Fruit fly (Drosophila melanogaster) whole organism, adult: ENCODE data around the gene Creld.

Experiments
- CG11617 ChIP-seq: fragments of 200-800 bp; sonication (Bioruptor generic); optimal IDR thresholded peaks from 2 replicates; lab custom pipeline; 2017; ENCODE audit warnings: mild to moderate bottlenecking, missing biosample characterization, missing genetic modification reagents, missing genetic modification characterization
- CG12768 ChIP-seq: fragments of 200-800 bp; sonication (Bioruptor generic); optimal IDR thresholded peaks from 2 replicates; lab custom pipeline; 2017; ENCODE audit warnings: missing biosample characterization, missing genetic modification characterization, mild to moderate bottlenecking, moderate library complexity, missing genetic modification reagents
- CG14711 ChIP-seq: fragments of 200-800 bp; sonication (Bioruptor generic); optimal IDR thresholded peaks from 2 replicates; lab custom pipeline; 2018; ENCODE audit warnings: missing biosample characterization, mild to moderate bottlenecking, missing genetic modification characterization, moderate library complexity
- CG1620 ChIP-seq: fragments of 200-800 bp; sonication (Bioruptor generic); optimal IDR thresholded peaks from 2 replicates; lab custom pipeline; 2016; ENCODE audit warnings: missing biosample characterization, missing genetic modification characterization
- CG33017 ChIP-seq: fragments of 200-800 bp; sonication (Bioruptor generic); optimal IDR thresholded peaks from 2 replicates; lab custom pipeline; 2018; ENCODE audit warnings: missing biosample characterization, mild to moderate bottlenecking, missing genetic modification characterization, moderate library complexity
- CG5204 ChIP-seq: fragments of 200-800 bp; sonication (Bioruptor generic); optimal IDR thresholded peaks from 2 replicates; lab custom pipeline; 2016; ENCODE audit warnings: missing biosample characterization, missing genetic modification characterization
- CG7045 ChIP-seq: fragments of 200-800 bp; sonication (Bioruptor generic); optimal IDR thresholded peaks from 2 replicates; lab custom pipeline; 2017; ENCODE audit warnings: missing biosample characterization, mild to moderate bottlenecking, missing genetic modification characterization
- CG7101 ChIP-seq: fragments of 200-800 bp; sonication (Bioruptor generic); optimal IDR thresholded peaks from 2 replicates; lab custom pipeline; 2018; ENCODE audit warnings: missing biosample characterization, mild to moderate bottlenecking, missing genetic modification characterization, moderate library complexity
- Clk ChIP-seq: fragments of 200-800 bp; sonication (Bioruptor generic); optimal IDR thresholded peaks from 2 replicates; lab custom pipeline; 2017; ENCODE audit warnings: missing biosample characterization, missing genetic modification characterization
- Crg-1 ChIP-seq: fragments of 200-800 bp; sonication (Bioruptor generic); optimal IDR thresholded peaks from 2 replicates; lab custom pipeline; 2016; ENCODE audit warnings: missing biosample characterization, missing genetic modification characterization
- Hr96 ChIP-seq: fragments of 200-800 bp; sonication (Bioruptor generic); optimal IDR thresholded peaks from 2 replicates; lab custom pipeline; 2016; ENCODE audit warnings: missing biosample characterization, missing genetic modification characterization
- Mnt ChIP-seq: fragments of 200-800 bp; sonication (Bioruptor generic); optimal IDR thresholded peaks from 2 replicates; lab custom pipeline; 2016; ENCODE audit warnings: missing biosample characterization, mild to moderate bottlenecking, missing genetic modification characterization
- bab1 ChIP-seq: fragments of 200-800 bp; sonication (Bioruptor generic); optimal IDR thresholded peaks from 3 replicates; lab custom pipeline; 2019; ENCODE audit warnings: missing biosample characterization, mild to moderate bottlenecking, missing genetic modification characterization, moderate library complexity
- cic ChIP-seq: fragments of 200-800 bp; sonication (Bioruptor generic); optimal IDR thresholded peaks from 2 replicates; lab custom pipeline; 2017; ENCODE audit warnings: missing biosample characterization, mild to moderate bottlenecking, missing genetic modification characterization, moderate library complexity
- cnc ChIP-seq, 2 experiments: fragments of >200 bp; optimal IDR thresholded peaks; 2 replicates each; lab custom pipeline; 2017
- kay ChIP-seq: fragments of 200-800 bp; sonication (Bioruptor generic); peaks from one replicate; lab custom pipeline; 2016; ENCODE audit warnings: missing biosample characterization, missing genetic modification characterization, borderline replicate concordance
- ovo ChIP-seq: fragments of 200-800 bp; sonication (Bioruptor generic); optimal IDR thresholded peaks from 2 replicates; lab custom pipeline; 2016; ENCODE audit warnings: missing biosample characterization, missing genetic modification characterization
- pad ChIP-seq: fragments of 200-800 bp; sonication (Bioruptor generic); optimal IDR thresholded peaks from 3 replicates; lab custom pipeline; 2017; ENCODE audit warnings: missing biosample characterization, missing genetic modification characterization, mild to moderate bottlenecking, moderate library complexity, missing genetic modification reagents
- tj ChIP-seq: fragments of 200-800 bp; sonication (Bioruptor generic); optimal IDR thresholded peaks from 3 replicates; lab custom pipeline; 2017; ENCODE audit warnings: missing biosample characterization, mild to moderate bottlenecking, missing genetic modification characterization, moderate library complexity
- toe ChIP-seq: fragments of 200-800 bp; sonication (Bioruptor generic); optimal IDR thresholded peaks from 2 replicates; lab custom pipeline; 2016; ENCODE audit warnings: missing biosample characterization, missing genetic modification characterization

The Creld gene

dm6 chr2L:72752-73435 lies 29.3 kb upstream of the Creld start:
- TF ChIP-seq cnc (optimal IDR thresholded peaks at IDR 0.05; lab: Kevin White, UChicago) (no peak), CG7101 (peak; percentile 65), Crg-1 (GFP tag; lab: Kevin White, UChicago) (peak; percentile 8), Mnt (GFP tag; lab: Kevin White, UChicago) (peak; percentile 65), CG1620 (GFP tag; lab: Kevin White, UChicago) (peak; percentile 18), ovo (GFP tag; lab: Kevin White, UChicago) (no peak), CG12768 (GFP tag; lab: Kevin White, UChicago) (no peak), pad (peak; percentile 41), cic (GFP tag; lab: Kevin White, UChicago) (peak; percentile 69), bab1 (GFP tag; lab: Kevin White, UChicago) (no peak), CG5204 (GFP tag; lab: Kevin White, UChicago) (no peak), CG7045 (GFP tag; lab: Kevin White, UChicago) (no peak), kay (GFP tag; lab: Kevin White, UChicago) (peak; percentile 81), tj (GFP tag; lab: Kevin White, UChicago) (peak; percentile 33), Clk (GFP tag; lab: Kevin White, UChicago) (no peak), CG14711 (tag; lab: Kevin White, UChicago) (peak; percentile 46)

dm6 chr2L:73760-74388 lies 28.3 kb upstream of the Creld start:
- TF ChIP-seq CG14711 (tag; lab: Kevin White, UChicago) (no peak), cnc (optimal IDR thresholded peaks at IDR 0.05; lab: Kevin White, UChicago) (peak in 1 of 2 experiments; percentile 55), kay (GFP tag; lab: Kevin White, UChicago) (peak; percentile 88), bab1 (GFP tag; lab: Kevin White, UChicago) (no peak), toe (GFP tag; lab: Kevin White, UChicago) (no peak), CG33017 (tag; lab: Kevin White, UChicago) (no peak), CG11617 (no peak), Crg-1 (GFP tag; lab: Kevin White, UChicago) (no peak), CG1620 (GFP tag; lab: Kevin White, UChicago) (peak; percentile 19), pad (peak; percentile 94), tj (GFP tag; lab: Kevin White, UChicago) (peak; percentile 5), cic (GFP tag; lab: Kevin White, UChicago) (peak; percentile 43), CG12768 (GFP tag; lab: Kevin White, UChicago) (no peak), CG7045 (GFP tag; lab: Kevin White, UChicago) (no peak), CG7101 (no peak)

dm6 chr2L:76048-76447 lies 26.1 kb upstream of the Creld start, which contains the start of gene CG11374:
Gene CG11374, plus strand, starts transcription at chr2L:76348.
- no peak for TF ChIP-seq toe (GFP tag; lab: Kevin White, UChicago)
- TF ChIP-seq kay (GFP tag; lab: Kevin White, UChicago) = peak; percentile 22
- TF ChIP-seq Mnt (GFP tag; lab: Kevin White, UChicago) = no peak
- no peak for TF ChIP-seq CG7045 (GFP tag; lab: Kevin White, UChicago)

dm6 chr2L:78828-79227 lies 23.4 kb upstream of the Creld start:
- TF ChIP-seq bab1 (GFP tag; lab: Kevin White, UChicago) (no peak), Clk (GFP tag; lab: Kevin White, UChicago) (no peak), ovo (GFP tag; lab: Kevin White, UChicago) (no peak), CG33017 (tag; lab: Kevin White, UChicago) (no peak)

dm6 chr2L:81198-81597 lies 21.0 kb upstream of the Creld start:
- TF ChIP-seq CG7101 (peak; percentile 41), kay (GFP tag; lab: Kevin White, UChicago) (peak; percentile 83), CG5204 (GFP tag; lab: Kevin White, UChicago) (no peak), CG12768 (GFP tag; lab: Kevin White, UChicago) (peak; percentile 11), CG7045 (GFP tag; lab: Kevin White, UChicago) (peak; percentile 1), Clk (GFP tag; lab: Kevin White, UChicago) (no peak), CG11617 (no peak), Hr96 (GFP tag; lab: Kevin White, UChicago) (no peak), CG14711 (tag; lab: Kevin White, UChicago) (no peak), pad (no peak), CG1620 (GFP tag; lab: Kevin White, UChicago) (no peak), CG33017 (tag; lab: Kevin White, UChicago) (no peak), Crg-1 (GFP tag; lab: Kevin White, UChicago) (peak; percentile 38), toe (GFP tag; lab: Kevin White, UChicago) (no peak), ovo (GFP tag; lab: Kevin White, UChicago) (peak; percentile 16), bab1 (GFP tag; lab: Kevin White, UChicago) (no peak), tj (GFP tag; lab: Kevin White, UChicago) (no peak), cic (GFP tag; lab: Kevin White, UChicago) (peak; percentile 24)

- TF ChIP-seq Mnt (GFP tag; lab: Kevin White, UChicago) (peak; percentile 13), cic (GFP tag; lab: Kevin White, UChicago) (peak; percentile 42), bab1 (GFP tag; lab: Kevin White, UChicago) (no peak)
Observed at dm6 chr2L:82080-82479, 20.1 kb upstream of the Creld start.
